Fruit fly (Drosophila melanogaster) whole organism, embryonic: Measurements from ENCODE around the gene AlaRS-m.

Source experiments
- Atf3 ChIP-seq: fragments of 200-800 bp; sonication (Bioruptor generic); optimal IDR thresholded peaks from 3 replicates; lab custom pipeline; 2016; ENCODE audit warnings: missing biosample characterization, missing genetic modification characterization
- CG11456 ChIP-seq: fragments of 200-800 bp; sonication (Bioruptor generic); IDR thresholded peaks from 3 replicates; pipeline ENCODE4 v1.3.6; 2022; ENCODE audit warnings: missing biosample characterization, missing genetic modification characterization
- CG1233 ChIP-seq: fragments of 200-800 bp; sonication (Bioruptor generic); optimal IDR thresholded peaks from 4 replicates; lab custom pipeline; 2018; ENCODE audit warnings: missing biosample characterization, mild to moderate bottlenecking, missing genetic modification characterization
- CG12942 ChIP-seq: fragments of 200-800 bp; sonication (Bioruptor generic); optimal IDR thresholded peaks from 3 replicates; lab custom pipeline; 2016; ENCODE audit warnings: missing biosample characterization, missing genetic modification characterization
- CG14050 ChIP-seq: fragments of 200-800 bp; sonication (Bioruptor generic); IDR thresholded peaks from 3 replicates; pipeline ENCODE4 v1.3.6; 2022; ENCODE audit warnings: missing biosample characterization, missing genetic modification characterization
- CG15073 ChIP-seq: fragments of 200-800 bp; sonication (Bioruptor generic); optimal IDR thresholded peaks from 2 replicates; lab custom pipeline; 2016; ENCODE audit warnings: missing biosample characterization, missing genetic modification characterization
- CG15479 ChIP-seq: fragments of 200-800 bp; sonication (Bioruptor generic); optimal IDR thresholded peaks from 3 replicates; lab custom pipeline; 2019; ENCODE audit warnings: missing biosample characterization, mild to moderate bottlenecking, missing genetic modification characterization, moderate library complexity
- CG15601 ChIP-seq: fragments of 200-800 bp; sonication (Bioruptor generic); optimal IDR thresholded peaks from 3 replicates; lab custom pipeline; 2019; ENCODE audit warnings: missing biosample characterization, mild to moderate bottlenecking, missing genetic modification characterization, moderate library complexity
- CG16779 ChIP-seq: fragments of 200-800 bp; sonication (Bioruptor generic); IDR thresholded peaks from 2 replicates; pipeline ENCODE4 v1.3.6; 2022; ENCODE audit warnings: missing biosample characterization, missing genetic modification characterization
- CG16815 ChIP-seq: fragments of 200-800 bp; sonication (Bioruptor generic); optimal IDR thresholded peaks from 3 replicates; lab custom pipeline; 2017; ENCODE audit warnings: missing biosample characterization, mild to moderate bottlenecking, missing genetic modification characterization
- CG17802 ChIP-seq: fragments of 200-800 bp; sonication (Bioruptor generic); optimal IDR thresholded peaks from 2 replicates; lab custom pipeline; 2018; ENCODE audit warnings: missing biosample characterization, mild to moderate bottlenecking, missing genetic modification characterization, moderate library complexity
- CG2202 ChIP-seq: fragments of 200-800 bp; sonication (Bioruptor generic); optimal IDR thresholded peaks from 2 replicates; lab custom pipeline; 2018; ENCODE audit warnings: missing biosample characterization, mild to moderate bottlenecking, missing genetic modification characterization
- CG4617 ChIP-seq: fragments of 200-800 bp; sonication (Bioruptor generic); optimal IDR thresholded peaks from 3 replicates; lab custom pipeline; 2016; ENCODE audit warnings: missing biosample characterization, missing genetic modification characterization, borderline replicate concordance
- CG7372 ChIP-seq: fragments of 200-800 bp; sonication (Bioruptor generic); IDR thresholded peaks from 2 replicates; pipeline ENCODE4 v1.3.6; 2022; ENCODE audit warnings: missing biosample characterization, missing genetic modification characterization
- CG8290 ChIP-seq, 3 experiments: fragments of 200-800 bp; sonication (Bioruptor generic); optimal IDR thresholded peaks; 2 replicates each; lab custom pipeline; 2016 to 2019; ENCODE audit warnings: missing biosample characterization in 3 of 3, missing genetic modification characterization in 3 of 3, mild to moderate bottlenecking in 2 of 3, moderate library complexity in 1 of 3
- CG8359 ChIP-seq: fragments of 200-800 bp; sonication (Bioruptor generic); optimal IDR thresholded peaks from 2 replicates; lab custom pipeline; 2017; ENCODE audit warnings: missing biosample characterization, mild to moderate bottlenecking, missing genetic modification characterization, borderline replicate concordance
- CG9797 ChIP-seq: fragments of 200-800 bp; sonication (Bioruptor generic); optimal IDR thresholded peaks from 3 replicates; lab custom pipeline; 2018; ENCODE audit warnings: missing biosample characterization, mild to moderate bottlenecking, missing genetic modification characterization
- Dek ChIP-seq: fragments of 200-800 bp; sonication (Bioruptor generic); optimal IDR thresholded peaks from 3 replicates; lab custom pipeline; 2019; ENCODE audit warnings: missing biosample characterization, mild to moderate bottlenecking, missing genetic modification characterization, moderate library complexity
- Doc2 ChIP-seq: fragments of 200-800 bp; sonication (Bioruptor generic); IDR thresholded peaks from 2 replicates; pipeline ENCODE4 v1.3.6; 2022; ENCODE audit warnings: missing biosample characterization, missing genetic modification characterization
- E2f1 ChIP-seq: fragments of 200-800 bp; sonication (Bioruptor generic); IDR thresholded peaks from 2 replicates; pipeline ENCODE4 v1.3.6; 2022; ENCODE audit warnings: missing biosample characterization, missing genetic modification characterization
- Ets97D ChIP-seq: fragments of 200-800 bp; sonication (Bioruptor generic); optimal IDR thresholded peaks from 3 replicates; lab custom pipeline; 2016; ENCODE audit warnings: missing biosample characterization, missing genetic modification characterization
- Fer3 ChIP-seq: fragments of 200-800 bp; sonication (Bioruptor generic); optimal IDR thresholded peaks from 2 replicates; lab custom pipeline; 2018; ENCODE audit warnings: missing biosample characterization, mild to moderate bottlenecking, missing genetic modification characterization, moderate library complexity
- GATAe ChIP-seq: fragments of 200-800 bp; sonication (Bioruptor generic); conservative IDR thresholded peaks from 2 replicates; pipeline ENCODE4 v1.3.6; 2022; ENCODE audit warnings: missing biosample characterization, missing genetic modification characterization
- HmgZ ChIP-seq: fragments of 200-800 bp; sonication (Bioruptor generic); optimal IDR thresholded peaks from 2 replicates; lab custom pipeline; 2018; ENCODE audit warnings: missing biosample characterization, mild to moderate bottlenecking, missing genetic modification characterization
- Hr39 ChIP-seq: fragments of >200 bp; optimal IDR thresholded peaks from 2 replicates; lab custom pipeline; 2017
- Kr ChIP-seq: fragments of 200-800 bp; sonication (Bioruptor generic); optimal IDR thresholded peaks from 2 replicates; lab custom pipeline; 2017; ENCODE audit warnings: missing biosample characterization, mild to moderate bottlenecking, missing genetic modification characterization
- Lhr ChIP-seq: fragments of 200-800 bp; sonication (Bioruptor generic); optimal IDR thresholded peaks from 3 replicates; lab custom pipeline; 2017; ENCODE audit warnings: mild to moderate bottlenecking, missing biosample characterization, missing genetic modification reagents, missing genetic modification characterization
- MBD-R2 ChIP-seq: fragments of 200-800 bp; sonication (Bioruptor generic); IDR thresholded peaks from 2 replicates; pipeline ENCODE4 v1.3.6; 2022; ENCODE audit warnings: missing biosample characterization, missing genetic modification characterization
- Neu2 ChIP-seq: fragments of 200-800 bp; sonication (Bioruptor generic); optimal IDR thresholded peaks from 3 replicates; lab custom pipeline; 2016; ENCODE audit warnings: missing biosample characterization, missing genetic modification characterization, borderline replicate concordance
- Optix ChIP-seq: fragments of 200-800 bp; sonication (Bioruptor generic); IDR thresholded peaks from 3 replicates; pipeline ENCODE4 v1.3.6; 2022; ENCODE audit warnings: missing biosample characterization, missing genetic modification characterization
- Scr ChIP-seq: fragments of 200-800 bp; sonication (Bioruptor generic); IDR thresholded peaks from 2 replicates; pipeline ENCODE4 v1.3.6; 2022; ENCODE audit warnings: missing biosample characterization, missing genetic modification characterization; ENCODE audit not compliant: partially characterized antibody
- Xbp1 ChIP-seq: fragments of 200-800 bp; sonication (Bioruptor generic); optimal IDR thresholded peaks from 3 replicates; lab custom pipeline; 2016; ENCODE audit warnings: missing biosample characterization, mild to moderate bottlenecking, missing genetic modification characterization
- cas ChIP-seq: fragments of 200-800 bp; sonication (Bioruptor generic); IDR thresholded peaks from 2 replicates; pipeline ENCODE4 v1.3.6; 2022; ENCODE audit warnings: missing biosample characterization, missing genetic modification characterization
- crp ChIP-seq, 2 experiments: fragments of 200-800 bp; sonication (Bioruptor generic); optimal IDR thresholded peaks; 2 replicates in 1 of 2; 3 replicates in 1 of 2; lab custom pipeline; 2017; ENCODE audit warnings: missing biosample characterization in 2 of 2, missing genetic modification characterization in 2 of 2, mild to moderate bottlenecking in 1 of 2, moderate library complexity in 1 of 2
- dysf ChIP-seq: fragments of 200-800 bp; sonication (Bioruptor generic); IDR thresholded peaks from 3 replicates; pipeline ENCODE4 v1.3.6; 2022; ENCODE audit warnings: missing biosample characterization, missing genetic modification characterization
- eyg ChIP-seq: fragments of 200-800 bp; sonication (Bioruptor generic); optimal IDR thresholded peaks from 3 replicates; lab custom pipeline; 2016; ENCODE audit warnings: missing biosample characterization, missing genetic modification characterization
- grau ChIP-seq: fragments of 200-800 bp; optimal IDR thresholded peaks from 3 replicates; lab custom pipeline; 2019; ENCODE audit warnings: missing biosample characterization, mild to moderate bottlenecking, missing genetic modification characterization, moderate library complexity
- jing ChIP-seq: fragments of 200-800 bp; sonication (Bioruptor generic); optimal IDR thresholded peaks from 2 replicates; lab custom pipeline; 2018; ENCODE audit warnings: missing biosample characterization, mild to moderate bottlenecking, missing genetic modification characterization
- klu ChIP-seq: fragments of 200-800 bp; sonication (Bioruptor generic); IDR thresholded peaks from 2 replicates; pipeline ENCODE4 v1.3.6; 2022; ENCODE audit warnings: missing biosample characterization, missing genetic modification characterization
- kni ChIP-seq: fragments of 200-800 bp; sonication (Bioruptor generic); optimal IDR thresholded peaks from 3 replicates; lab custom pipeline; 2017; ENCODE audit warnings: mild to moderate bottlenecking, missing biosample characterization, missing genetic modification reagents, missing genetic modification characterization
- maf-S ChIP-seq: fragments of 200-800 bp; sonication (Bioruptor generic); optimal IDR thresholded peaks from 2 replicates; lab custom pipeline; 2016; ENCODE audit warnings: missing biosample characterization, missing genetic modification characterization
- sens-2 ChIP-seq: fragments of 200-800 bp; sonication (Bioruptor generic); IDR thresholded peaks from 2 replicates; pipeline ENCODE4 v1.3.6; 2022; ENCODE audit warnings: missing biosample characterization, missing genetic modification characterization
- slbo ChIP-seq: fragments of 200-800 bp; sonication (Bioruptor generic); IDR thresholded peaks from 2 replicates; pipeline ENCODE4 v1.3.6; 2022; ENCODE audit warnings: missing biosample characterization, missing genetic modification characterization
- sob ChIP-seq: fragments of 200-800 bp; sonication (Bioruptor generic); IDR thresholded peaks from 2 replicates; pipeline ENCODE4 v1.3.6; 2022; ENCODE audit warnings: missing biosample characterization, missing genetic modification characterization
- ssp ChIP-seq: fragments of 200-800 bp; sonication (Bioruptor generic); IDR thresholded peaks from 2 replicates; pipeline ENCODE4 v1.3.6; 2022; ENCODE audit warnings: missing biosample characterization, missing genetic modification characterization
- tap ChIP-seq: fragments of 200-800 bp; optimal IDR thresholded peaks from 3 replicates; lab custom pipeline; 2019; ENCODE audit warnings: missing biosample characterization, mild to moderate bottlenecking, missing genetic modification characterization, moderate library complexity
- twi ChIP-seq: fragments of 200-800 bp; optimal IDR thresholded peaks from 2 replicates; lab custom pipeline; 2019; ENCODE audit warnings: missing biosample characterization, mild to moderate bottlenecking, missing genetic modification characterization, moderate library complexity
- vfl ChIP-seq: fragments of 200-800 bp; sonication (Bioruptor generic); optimal IDR thresholded peaks from 2 replicates; lab custom pipeline; 2016; ENCODE audit warnings: missing biosample characterization, missing genetic modification characterization

The AlaRS-m gene

DNA sequence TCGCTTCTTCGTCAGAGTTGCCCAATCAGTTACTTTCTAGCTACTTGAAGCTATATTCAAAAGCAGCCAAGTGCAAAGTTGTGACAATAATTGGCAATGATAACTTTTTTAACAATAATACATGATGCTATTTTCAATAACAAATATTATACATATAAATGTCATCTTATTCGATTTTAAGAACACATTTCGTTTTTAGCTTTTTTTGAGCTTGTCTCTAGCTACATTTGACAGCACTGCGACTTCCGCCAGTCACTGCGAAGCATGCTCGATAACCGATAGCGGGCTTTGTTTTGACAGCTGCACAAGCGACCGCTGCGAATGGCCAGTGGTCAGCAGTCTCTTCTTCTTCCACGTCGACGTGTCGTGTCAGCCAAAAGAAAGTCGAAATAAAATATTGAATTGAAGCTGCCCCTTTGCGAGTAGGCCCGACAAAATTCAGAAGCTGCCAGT is 6.5 kb downstream of the AlaRS-m start, which contains the start of the genes Gen and Srp54k (continued):
- no peak for TF ChIP-seq CG16815 (GFP tag; lab: Kevin White, UChicago)
- TF ChIP-seq sob, result peak; percentile 63
- peak; percentile 3 for TF ChIP-seq Lhr (GFP tag; lab: Kevin White, UChicago)
- peak; percentile 63 for TF ChIP-seq slbo (GFP tag; lab: Robert Waterston, UW)
- no peak for TF ChIP-seq tap (tag; lab: Kevin White, UChicago)
- TF ChIP-seq CG9797, result no peak
- TF ChIP-seq CG15073 (GFP tag; lab: Kevin White, UChicago), result no peak
- TF ChIP-seq CG14050 (GFP tag; lab: Robert Waterston, UW), result no peak
- no peak for TF ChIP-seq CG7372 (GFP tag; lab: Robert Waterston, UW)

DNA sequence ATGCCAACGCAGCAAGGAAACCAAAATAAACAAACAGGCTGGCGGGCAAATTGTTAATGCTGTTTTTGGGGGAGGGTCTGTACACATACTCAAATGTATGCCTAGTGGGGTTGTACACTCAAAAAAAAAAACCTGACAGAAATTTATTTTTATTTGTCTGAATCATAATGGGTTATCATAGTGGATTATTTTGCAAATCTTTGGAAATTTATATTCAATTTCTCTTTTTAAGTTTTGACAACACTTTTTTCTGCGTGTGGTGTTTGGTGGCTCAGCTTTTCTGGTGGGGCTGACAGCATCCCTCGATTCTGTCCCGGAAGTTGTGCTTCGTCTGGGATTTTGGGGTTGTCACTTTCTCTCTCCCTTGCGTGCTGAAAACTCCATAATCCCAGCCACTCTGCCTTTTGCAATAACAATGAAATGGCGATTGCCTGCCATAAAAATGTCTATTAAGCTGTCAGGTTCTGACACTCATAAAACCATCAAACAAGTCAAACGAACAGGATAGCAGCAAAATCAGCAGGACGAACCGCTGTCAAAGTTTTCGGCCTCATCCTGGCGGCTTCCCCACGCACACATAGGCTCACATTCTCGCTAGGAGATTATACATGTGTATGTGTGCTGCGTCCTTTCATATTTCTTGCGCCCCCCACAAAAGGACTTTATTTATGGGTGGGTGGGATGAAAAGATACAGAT is 9.2 kb downstream of the AlaRS-m start:
- TF ChIP-seq CG17802 (tag; lab: Kevin White, UChicago) (peak; percentile 32), Atf3 (GFP tag; lab: Kevin White, UChicago) (no peak), CG15601 (tag; lab: Kevin White, UChicago) (peak; percentile 34), Fer3 (tag; lab: Kevin White, UChicago) (peak; percentile 74), Doc2 (GFP tag; lab: Robert Waterston, UW) (peak; percentile 36; the same call in 1 of the 2 replicates), cas (GFP tag; lab: Robert Waterston, UW) (peak; percentile 64), CG12942 (GFP tag; lab: Kevin White, UChicago) (peak; percentile 26), GATAe (GFP tag; lab: Robert Waterston, UW) (0 out of 2 replicates have a peak, but pooled peaks have one; percentile 41), CG1233 (peak; percentile 33), CG16779 (GFP tag; lab: Robert Waterston, UW) (peak; percentile 78), grau (tag; lab: Kevin White, UChicago) (peak; percentile 59), Optix (GFP tag; lab: Robert Waterston, UW) (no peak; the same call in 1 of the 3 replicates), CG2202 (tag; lab: Kevin White, UChicago) (no peak), sens-2 (GFP tag; lab: Robert Waterston, UW) (no peak), CG8290 (GFP tag; optimal IDR thresholded peaks at IDR 0.05; lab: Kevin White, UChicago) (peak; percentile 22), CG8290 (tag; optimal IDR thresholded peaks at IDR 0.05; lab: Kevin White, UChicago) (peak in 1 of 2 experiments; percentile 21), maf-S (GFP tag; lab: Kevin White, UChicago) (peak; percentile 63), Hr39 (lab: Kevin White, UChicago) (no peak), Xbp1 (GFP tag; lab: Kevin White, UChicago) (peak; percentile 82), CG8359 (GFP tag; lab: Kevin White, UChicago) (no peak), CG4617 (GFP tag; lab: Kevin White, UChicago) (peak; percentile 31), Dek (tag; lab: Kevin White, UChicago) (peak; percentile 81), HmgZ (peak; percentile 77), kni (GFP tag; lab: Kevin White, UChicago) (no peak), CG11456 (GFP tag; lab: Robert Waterston, UW) (peak; percentile 81), E2f1 (GFP tag; lab: Robert Waterston, UW) (peak; percentile 81), jing (no peak), Ets97D (GFP tag; lab: Kevin White, UChicago) (peak; percentile 37), Scr (GFP tag; lab: Robert Waterston, UW) (no peak), MBD-R2 (GFP tag; lab: Robert Waterston, UW) (peak; percentile 66), Kr (GFP tag; lab: Kevin White, UChicago) (no peak), eyg (GFP tag; lab: Kevin White, UChicago) (peak; percentile 17), CG15479 (GFP tag; lab: Kevin White, UChicago) (no peak), dysf (GFP tag; lab: Robert Waterston, UW) (peak; percentile 88), tap (tag; lab: Kevin White, UChicago) (peak; percentile 39), crp (GFP tag; optimal IDR thresholded peaks at IDR 0.05; lab: Kevin White, UChicago) (peak in 1 of 2 experiments; percentile 19), klu (GFP tag; lab: Robert Waterston, UW) (peak; percentile 44; the same call in 1 of the 2 replicates), vfl (GFP tag; lab: Kevin White, UChicago) (peak; percentile 44), twi (no peak), ssp (GFP tag; lab: Robert Waterston, UW) (peak; percentile 70), Neu2 (GFP tag; lab: Kevin White, UChicago) (no peak)
